Worm (Caenorhabditis elegans) whole organism, mixed stage, embryonic: Measurements from ENCODE around the gene W09C2.10.

Source experiments
- M03D4.4 ChIP-seq: sonication (generic microtip); optimal IDR thresholded peaks from 2 replicates; lab custom pipeline; 2017; ENCODE audit warnings: mild to moderate bottlenecking, missing genetic modification characterization, missing compliant biosample characterization
- bed-3 ChIP-seq: fragments of 200-800 bp; sonication (Bioruptor generic); optimal IDR thresholded peaks from 3 replicates; lab custom pipeline; 2018; ENCODE audit warnings: mild to moderate bottlenecking, missing genetic modification characterization, moderate library complexity, missing compliant biosample characterization
- blmp-1 ChIP-seq: fragments of 150-350 bp; optimal IDR thresholded peaks from 2 replicates; lab custom pipeline; 2014; ENCODE audit warnings: missing biosample characterization, missing genetic modification characterization
- ceh-39 ChIP-seq: fragments of 150-350 bp; optimal IDR thresholded peaks from 2 replicates; lab custom pipeline; 2014; ENCODE audit warnings: missing biosample characterization, missing genetic modification characterization
- ceh-43 ChIP-seq: fragments of 200-800 bp; sonication (Bioruptor generic); optimal IDR thresholded peaks from 2 replicates; lab custom pipeline; 2018; ENCODE audit warnings: mild to moderate bottlenecking, missing genetic modification characterization, moderate library complexity, missing compliant biosample characterization
- ceh-83 ChIP-seq: fragments of 200-800 bp; sonication (Bioruptor generic); optimal IDR thresholded peaks from 2 replicates; lab custom pipeline; 2018; ENCODE audit warnings: mild to moderate bottlenecking, missing genetic modification characterization, missing compliant biosample characterization
- cnd-1 ChIP-seq: fragments of 200-800 bp; sonication (Bioruptor generic); optimal IDR thresholded peaks from 2 replicates; lab custom pipeline; 2018; ENCODE audit warnings: mild to moderate bottlenecking, missing genetic modification characterization, missing compliant biosample characterization
- drap-1 ChIP-seq: fragments of 200-800 bp; sonication (Bioruptor generic); optimal IDR thresholded peaks from 3 replicates; lab custom pipeline; 2018; ENCODE audit warnings: mild to moderate bottlenecking, missing genetic modification characterization, missing compliant biosample characterization
- elt-3 ChIP-seq: fragments of 150-350 bp; optimal IDR thresholded peaks from 2 replicates; lab custom pipeline; 2014; ENCODE audit warnings: missing biosample characterization, missing genetic modification characterization
- flh-1 ChIP-seq: fragments of 200-800 bp; sonication (Bioruptor generic); optimal IDR thresholded peaks from 2 replicates; lab custom pipeline; 2018; ENCODE audit warnings: mild to moderate bottlenecking, missing genetic modification characterization, moderate library complexity, missing compliant biosample characterization
- ham-2 ChIP-seq: fragments of 200-800 bp; sonication (Bioruptor generic); optimal IDR thresholded peaks from 2 replicates; lab custom pipeline; 2018; ENCODE audit warnings: mild to moderate bottlenecking, missing genetic modification characterization, missing compliant biosample characterization
- hlh-1 ChIP-seq: fragments of 150-350 bp; optimal IDR thresholded peaks from 2 replicates; lab custom pipeline; 2014; ENCODE audit warnings: missing biosample characterization, missing genetic modification reagents, missing genetic modification characterization
- lin-13 ChIP-seq: fragments of 150-350 bp; optimal IDR thresholded peaks from 2 replicates; lab custom pipeline; 2014; ENCODE audit warnings: missing biosample characterization, missing genetic modification characterization
- lin-32 ChIP-seq: fragments of 200-800 bp; sonication (Bioruptor generic); optimal IDR thresholded peaks from 2 replicates; lab custom pipeline; 2018; ENCODE audit warnings: mild to moderate bottlenecking, missing genetic modification characterization, missing compliant biosample characterization
- lsy-2 ChIP-seq: fragments of 150-350 bp; optimal IDR thresholded peaks from 2 replicates; lab custom pipeline; 2014; ENCODE audit warnings: missing biosample characterization, missing genetic modification characterization
- mab-5 ChIP-seq: fragments of 150-350 bp; optimal IDR thresholded peaks from 2 replicates; lab custom pipeline; 2014; ENCODE audit warnings: missing biosample characterization, missing genetic modification characterization
- mep-1 ChIP-seq: fragments of 150-350 bp; optimal IDR thresholded peaks from 2 replicates; lab custom pipeline; 2017; ENCODE audit warnings: missing biosample characterization, missing genetic modification reagents, missing genetic modification characterization, inconsistent platforms
- mls-2 ChIP-seq: sonication (generic microtip); optimal IDR thresholded peaks from 2 replicates; lab custom pipeline; 2016; ENCODE audit warnings: mild to moderate bottlenecking, missing genetic modification characterization, moderate library complexity, missing compliant biosample characterization
- nhr-12 ChIP-seq: fragments of 150-350 bp; optimal IDR thresholded peaks from 2 replicates; lab custom pipeline; 2014; ENCODE audit warnings: missing biosample characterization, missing genetic modification characterization
- nhr-237 ChIP-seq: fragments of 150-350 bp; optimal IDR thresholded peaks from 2 replicates; lab custom pipeline; 2014; ENCODE audit warnings: missing biosample characterization, missing genetic modification characterization
- nhr-76 ChIP-seq: sonication (generic microtip); optimal IDR thresholded peaks from 2 replicates; lab custom pipeline; 2017; ENCODE audit warnings: missing biosample characterization, missing genetic modification characterization
- pha-4 ChIP-seq: fragments of 150-350 bp; optimal IDR thresholded peaks from 2 replicates; lab custom pipeline; 2018; ENCODE audit warnings: missing biosample characterization, missing genetic modification reagents, missing genetic modification characterization
- sem-2 ChIP-seq: fragments of 200-800 bp; sonication (Bioruptor generic); optimal IDR thresholded peaks from 2 replicates; lab custom pipeline; 2018; ENCODE audit warnings: mild to moderate bottlenecking, missing genetic modification characterization, missing compliant biosample characterization
- snpc-4 ChIP-seq: fragments of 150-350 bp; optimal IDR thresholded peaks from 2 replicates; lab custom pipeline; 2014; ENCODE audit warnings: missing biosample characterization, missing genetic modification characterization
- sptf-1 ChIP-seq: sonication (generic microtip); optimal IDR thresholded peaks from 2 replicates; lab custom pipeline; 2017; ENCODE audit warnings: mild to moderate bottlenecking, missing genetic modification characterization, moderate library complexity, missing compliant biosample characterization
- tbx-8 ChIP-seq: fragments of 200-800 bp; sonication (Bioruptor generic); optimal IDR thresholded peaks from 2 replicates; lab custom pipeline; 2018; ENCODE audit warnings: mild to moderate bottlenecking, missing genetic modification characterization, moderate library complexity, missing compliant biosample characterization
- unc-120 ChIP-seq: sonication (generic microtip); optimal IDR thresholded peaks from 2 replicates; lab custom pipeline; 2017; ENCODE audit warnings: missing genetic modification characterization, missing compliant biosample characterization; ENCODE audit not compliant: poor library complexity, severe bottlenecking
- unc-39 ChIP-seq: fragments of 150-350 bp; optimal IDR thresholded peaks from 2 replicates; lab custom pipeline; 2014; ENCODE audit warnings: missing biosample characterization, missing genetic modification characterization
- zip-8 ChIP-seq: fragments of 150-350 bp; optimal IDR thresholded peaks from 2 replicates; lab custom pipeline; 2014; ENCODE audit warnings: missing biosample characterization, missing genetic modification characterization
- ztf-11 ChIP-seq: fragments of 150-350 bp; optimal IDR thresholded peaks from 2 replicates; lab custom pipeline; 2014; ENCODE audit warnings: missing biosample characterization, missing genetic modification characterization

The W09C2.10 gene

ce11 chrIV:9631579-9631978, 6.7 kb upstream of the W09C2.10 start:
- TF ChIP-seq drap-1 (GFP tag; lab: Kevin White, UChicago): no peak
- TF ChIP-seq nhr-12 (tag; lab: Kevin White, UChicago): no peak
- TF ChIP-seq ceh-39 (tag; lab: Kevin White, UChicago): no peak
- TF ChIP-seq mep-1: no peak

ce11 chrIV:9627033-9627432, 2.2 kb upstream of the W09C2.10 start:
- TF ChIP-seq blmp-1 (no peak), sptf-1 (tag; lab: Kevin White, UChicago) (no peak), snpc-4 (no peak), nhr-76 (no peak), lin-13 (tag; lab: Kevin White, UChicago) (no peak), tbx-8 (no peak), mab-5 (tag; lab: Kevin White, UChicago) (no peak), bed-3 (GFP tag; lab: Kevin White, UChicago) (no peak), zip-8 (tag; lab: Kevin White, UChicago) (no peak), flh-1 (GFP tag; lab: Kevin White, UChicago) (no peak)

- TF ChIP-seq unc-39 (tag; lab: Kevin White, UChicago) (no peak), lin-32 (no peak), ztf-11 (tag; lab: Kevin White, UChicago) (no peak), nhr-76 (no peak), drap-1 (GFP tag; lab: Kevin White, UChicago) (no peak), nhr-237 (tag; lab: Kevin White, UChicago) (no peak), snpc-4 (no peak), sptf-1 (tag; lab: Kevin White, UChicago) (no peak), cnd-1 (tag; lab: Kevin White, UChicago) (no peak), sem-2 (no peak), mab-5 (tag; lab: Kevin White, UChicago) (no peak), hlh-1 (tag; lab: Kevin White, UChicago) (no peak), lsy-2 (tag; lab: Kevin White, UChicago) (no peak), pha-4 (no peak), mls-2 (tag; lab: Kevin White, UChicago) (no peak), ham-2 (no peak), elt-3 (tag; lab: Kevin White, UChicago) (no peak), zip-8 (tag; lab: Kevin White, UChicago) (no peak), nhr-12 (tag; lab: Kevin White, UChicago) (no peak), bed-3 (GFP tag; lab: Kevin White, UChicago) (no peak)
Observed at ce11 chrIV:9625829-9626228, 952 bp upstream of the W09C2.10 start.

ce11 chrIV:9624275-9624674, 602 bp downstream of the W09C2.10 start, which contains the start of gene W09C2.8:
W09C2.8 (minus strand) TSS chrIV:9624375.
- no peak for TF ChIP-seq lin-32
- TF ChIP-seq sem-2: no peak
- no peak for TF ChIP-seq lin-13 (tag; lab: Kevin White, UChicago)

ce11 chrIV:9623269-9623668, 1.6 kb downstream of the W09C2.10 start, which contains the start of gene W09C2.9:
W09C2.9 (minus strand) TSS chrIV:9623369.
- TF ChIP-seq sem-2: no peak
- TF ChIP-seq lin-13 (tag; lab: Kevin White, UChicago): no peak
- no peak for TF ChIP-seq lsy-2 (tag; lab: Kevin White, UChicago)
- TF ChIP-seq bed-3 (GFP tag; lab: Kevin White, UChicago): no peak
- no peak for TF ChIP-seq ceh-43 (GFP tag; lab: Kevin White, UChicago)
- no peak for TF ChIP-seq lin-32
- TF ChIP-seq ceh-83 (GFP tag; lab: Kevin White, UChicago): no peak
- no peak for TF ChIP-seq ham-2
- TF ChIP-seq ztf-11 (tag; lab: Kevin White, UChicago): no peak
- TF ChIP-seq nhr-12 (tag; lab: Kevin White, UChicago): no peak
- no peak for TF ChIP-seq M03D4.4
- TF ChIP-seq flh-1 (GFP tag; lab: Kevin White, UChicago): no peak
- TF ChIP-seq ceh-39 (tag; lab: Kevin White, UChicago): no peak
- TF ChIP-seq unc-120 (tag; lab: Kevin White, UChicago): no peak
- TF ChIP-seq mls-2 (tag; lab: Kevin White, UChicago): no peak
- no peak for TF ChIP-seq drap-1 (GFP tag; lab: Kevin White, UChicago)
- TF ChIP-seq cnd-1 (tag; lab: Kevin White, UChicago): no peak

DNA sequence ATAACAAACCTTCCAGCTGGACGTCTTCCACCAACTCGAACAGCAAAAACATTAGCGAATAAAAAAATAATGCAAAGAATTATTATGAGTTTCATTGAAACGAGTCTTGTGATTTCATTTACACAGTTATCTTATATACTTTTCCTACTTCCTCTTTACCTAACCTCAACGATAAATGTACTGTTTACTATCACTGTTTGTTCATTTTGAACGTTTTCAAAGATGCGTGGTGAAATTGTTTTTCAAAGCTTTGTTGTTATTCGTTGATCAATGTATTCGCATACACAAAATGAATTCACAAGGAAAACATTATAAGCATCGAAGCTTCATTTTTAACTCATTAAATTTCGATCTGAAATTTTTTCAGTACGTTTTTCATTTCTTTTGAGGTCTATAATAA, 2.6 kb downstream of the W09C2.10 start, which contains the start of gene W09C2.7:
TSS of gene W09C2.7 (minus strand) at position 101 of the 400 bp plus-strand sequence.
- TF ChIP-seq hlh-1 (tag; lab: Kevin White, UChicago) (no peak), cnd-1 (tag; lab: Kevin White, UChicago) (no peak), zip-8 (tag; lab: Kevin White, UChicago) (no peak), nhr-12 (tag; lab: Kevin White, UChicago) (no peak)
